Fruit fly (Drosophila melanogaster): ENCODE results near the gene CG14969.

The CG14969 gene

DNA sequence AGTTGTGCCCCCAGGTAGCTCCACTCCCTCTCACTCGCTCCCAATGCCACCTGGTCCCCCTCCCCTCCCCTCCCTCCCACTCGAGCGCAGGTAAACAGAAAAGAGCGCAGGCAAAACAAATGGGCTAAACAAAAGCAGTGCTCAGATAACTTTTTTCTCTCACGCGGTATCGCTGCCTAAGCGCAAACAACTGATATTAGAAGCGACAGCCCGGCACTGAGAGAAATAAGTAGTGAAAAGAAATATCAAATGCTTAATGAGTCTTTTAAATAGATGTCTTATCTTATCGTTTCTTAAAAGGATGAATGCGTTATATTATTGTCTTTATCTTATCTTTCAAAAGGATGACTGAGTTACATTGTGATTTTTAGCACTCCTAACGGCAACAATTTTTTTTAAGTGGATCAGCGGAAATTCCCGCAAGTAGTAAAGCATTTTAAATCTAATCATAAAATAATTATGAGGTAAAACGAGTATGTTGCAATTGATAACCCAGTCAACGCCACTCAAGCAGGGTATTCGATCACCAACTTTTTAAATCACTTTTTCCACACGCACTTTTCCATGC is 33.5 kb downstream of the CG14969 start (continued):
- TF ChIP-seq her (GFP tag; optimal IDR thresholded peaks at IDR 0.05) (peak; percentile 88), BEAF-32 (GFP tag; optimal IDR thresholded peaks at IDR 0.05) (no peak), H15 (GFP tag; IDR thresholded peaks at IDR 0.05) (peak; percentile 86), schlank (tag; optimal IDR thresholded peaks at IDR 0.05) (peak; percentile 61), ato (GFP tag; IDR thresholded peaks at IDR 0.05; ENCODE audit: partially characterized antibody) (no peak), Sin3A (optimal IDR thresholded peaks at IDR 0.05) (no peak), chif (GFP tag; optimal IDR thresholded peaks at IDR 0.05) (peak; percentile 89 to 90), croc (GFP tag; conservative IDR thresholded peaks at IDR 0.05) (peak; percentile 76), dati (GFP tag; IDR thresholded peaks at IDR 0.05) (0 out of 2 replicates have a peak, but pooled peaks have one; percentile 14), fd96Cb (tag; optimal IDR thresholded peaks at IDR 0.05) (peak; percentile 88), Hr51 (GFP tag; optimal IDR thresholded peaks at IDR 0.05) (peak; percentile 80 to 97), chn (GFP tag; optimal IDR thresholded peaks at IDR 0.05) (peak; percentile 80), Rfx (GFP tag; IDR thresholded peaks at IDR 0.05) (peak; percentile 92), E2f1 (GFP tag; IDR thresholded peaks at IDR 0.05) (peak; percentile 90), hkb (optimal IDR thresholded peaks at IDR 0.05) (no peak), hkb (GFP tag; IDR thresholded peaks at IDR 0.05) (peak; percentile 96), crol (GFP tag; IDR thresholded peaks at IDR 0.05) (peak; percentile 96), CG8089 (GFP tag; optimal IDR thresholded peaks at IDR 0.05) (peak; percentile 81), Sox100B (GFP tag; optimal IDR thresholded peaks at IDR 0.05) (peak; percentile 92), otp (GFP tag; IDR thresholded peaks at IDR 0.05) (peak; percentile 90), inv (GFP tag; IDR thresholded peaks at IDR 0.05; ENCODE audit: partially characterized antibody) (no peak), stc (GFP tag; IDR thresholded peaks at IDR 0.05) (peak; percentile 95), CG14050 (GFP tag; IDR thresholded peaks at IDR 0.05) (peak; percentile 84), nom (GFP tag; optimal IDR thresholded peaks at IDR 0.05) (no peak), sim (GFP tag; IDR thresholded peaks at IDR 0.05) (peak; percentile 84), Mad (GFP tag; optimal IDR thresholded peaks at IDR 0.05) (peak; percentile 86), dysf (GFP tag; IDR thresholded peaks at IDR 0.05) (peak; percentile 91), Atf6 (GFP tag; IDR thresholded peaks at IDR 0.05) (peak; percentile 94), wor (GFP tag; IDR thresholded peaks at IDR 0.05) (peak; percentile 89), CG2129 (GFP tag; IDR thresholded peaks at IDR 0.05; ENCODE audit: partially characterized antibody) (no peak), CG1647 (GFP tag; optimal IDR thresholded peaks at IDR 0.05) (peak; percentile 85), salm (tag; optimal IDR thresholded peaks at IDR 0.05) (peak; percentile 91), dan (GFP tag; IDR thresholded peaks at IDR 0.05) (peak; percentile 32; the same call in 1 of the 2 replicates), Adf1 (GFP tag; IDR thresholded peaks at IDR 0.05) (peak; percentile 77), PHDP (tag; optimal IDR thresholded peaks at IDR 0.05) (peak; percentile 95), CG7556 (GFP tag; optimal IDR thresholded peaks at IDR 0.05) (peak; percentile 92), lilli (GFP tag; optimal IDR thresholded peaks at IDR 0.05) (peak; percentile 91), Drgx (GFP tag; IDR thresholded peaks at IDR 0.05) (peak; percentile 73), ems (GFP tag; optimal IDR thresholded peaks at IDR 0.05) (peak; percentile 88), CG14710 (tag; optimal IDR thresholded peaks at IDR 0.05) (peak; percentile 88), NK7.1 (GFP tag; optimal IDR thresholded peaks at IDR 0.05) (peak; percentile 90), GATAe (GFP tag; conservative IDR thresholded peaks at IDR 0.05) (peak; percentile 96), pan (optimal IDR thresholded peaks at IDR 0.05) (no peak), pan (GFP tag; optimal IDR thresholded peaks at IDR 0.05 in 1 of 2, IDR thresholded peaks at IDR 0.05 in 1 of 2) (peak in 1 of 2 experiments; percentile 92), CG31388 (GFP tag; optimal IDR thresholded peaks at IDR 0.05) (peak; percentile 85), CG3995 (GFP tag; optimal IDR thresholded peaks at IDR 0.05) (peak; percentile 23), CG8290 (GFP tag; optimal IDR thresholded peaks at IDR 0.05) (peak; percentile 37), CG8290 (tag; optimal IDR thresholded peaks at IDR 0.05) (peak in 1 of 2 experiments; percentile 63), CG10565 (GFP tag; optimal IDR thresholded peaks at IDR 0.05) (peak; percentile 56), CG18262 (tag; optimal IDR thresholded peaks at IDR 0.05) (peak; percentile 94), Dad (GFP tag; optimal IDR thresholded peaks at IDR 0.05) (peak; percentile 84), chm (GFP tag; IDR thresholded peaks at IDR 0.05) (peak; percentile 90)
